Fruit fly (Drosophila melanogaster): Measurements from ENCODE around the gene CG9114.

- TF ChIP-seq dsx (GFP tag; optimal IDR thresholded peaks at IDR 0.05; ENCODE audit: poor library complexity, severe bottlenecking): peak; percentile 63
- TF ChIP-seq Gug (GFP tag; IDR thresholded peaks at IDR 0.05): no peak
- no peak for TF ChIP-seq salr (GFP tag; optimal IDR thresholded peaks at IDR 0.05)
- no peak for TF ChIP-seq Lpt (GFP tag; optimal IDR thresholded peaks at IDR 0.05)
- TF ChIP-seq Blimp-1 (GFP tag; optimal IDR thresholded peaks at IDR 0.05): no peak
- no peak for TF ChIP-seq Eip75B (GFP tag; optimal IDR thresholded peaks at IDR 0.05)
- no peak for TF ChIP-seq OdsH (GFP tag; optimal IDR thresholded peaks at IDR 0.05)
- TF ChIP-seq lz (GFP tag; optimal IDR thresholded peaks at IDR 0.05): no peak
- TF ChIP-seq CG1621 (tag; optimal IDR thresholded peaks at IDR 0.05): no peak
- TF ChIP-seq CG6854 (GFP tag; optimal IDR thresholded peaks at IDR 0.05): peak; percentile 47
These were observed 26.7 kb downstream of the CG9114 start for dm6 chrX:15305975-15306909.

Measured in whole organism, prepupa.